Fruit fly (Drosophila melanogaster): ENCODE data around the gene nSyb.

nSyb gene

dm6 chr3L:1668504-1668903, 31.0 kb upstream of the nSyb start, which contains the start of gene RpL23A (continued):
- TF ChIP-seq Lhr (GFP tag; optimal IDR thresholded peaks at IDR 0.05) (peak; percentile 99), BEAF-32 (GFP tag; optimal IDR thresholded peaks at IDR 0.05) (peak; percentile 67), Dll (GFP tag; IDR thresholded peaks at IDR 0.05; ENCODE audit: partially characterized antibody) (no peak), CG1603 (tag; optimal IDR thresholded peaks at IDR 0.05) (peak; percentile 100), grn (GFP tag; optimal IDR thresholded peaks at IDR 0.05) (peak; percentile 92), nau (GFP tag; optimal IDR thresholded peaks at IDR 0.05) (peak; percentile 94), so (GFP tag; IDR thresholded peaks at IDR 0.05) (peak; percentile 92), bigmax (GFP tag; optimal IDR thresholded peaks at IDR 0.05) (peak; percentile 92), psq (GFP tag; optimal IDR thresholded peaks at IDR 0.05) (peak; percentile 93), chm (GFP tag; IDR thresholded peaks at IDR 0.05) (peak; percentile 97), Nf-YB (GFP tag; optimal IDR thresholded peaks at IDR 0.05) (peak; percentile 79), Antp (GFP tag; optimal IDR thresholded peaks at IDR 0.05) (peak; percentile 98), CG7987 (GFP tag; optimal IDR thresholded peaks at IDR 0.05) (peak; percentile 99), ssp (GFP tag; IDR thresholded peaks at IDR 0.05) (peak; percentile 87), knrl (GFP tag; IDR thresholded peaks at IDR 0.05; ENCODE audit: partially characterized antibody) (peak; percentile 72), Spps (tag; optimal IDR thresholded peaks at IDR 0.05) (peak; percentile 83), CG9727 (GFP tag; optimal IDR thresholded peaks at IDR 0.05) (peak; percentile 97), CoRest (tag; optimal IDR thresholded peaks at IDR 0.05) (peak; percentile 92), dm (GFP tag; optimal IDR thresholded peaks at IDR 0.05) (peak; percentile 99), scrt (GFP tag; optimal IDR thresholded peaks at IDR 0.05) (peak; percentile 92), Ada2b (GFP tag; IDR thresholded peaks at IDR 0.05) (peak; percentile 84), inv (GFP tag; IDR thresholded peaks at IDR 0.05; ENCODE audit: partially characterized antibody) (peak; percentile 23; the same call in 1 of the 2 replicates), Sin3A (optimal IDR thresholded peaks at IDR 0.05) (peak; percentile 87), Lim3 (GFP tag; IDR thresholded peaks at IDR 0.05) (peak; percentile 67), MESR4 (GFP tag; optimal IDR thresholded peaks at IDR 0.05) (peak; percentile 99), ara (GFP tag; IDR thresholded peaks at IDR 0.05) (peak; percentile 90), exex (tag; optimal IDR thresholded peaks at IDR 0.05) (peak; percentile 72), unpg (GFP tag; optimal IDR thresholded peaks at IDR 0.05) (peak; percentile 89), az2 (GFP tag; optimal IDR thresholded peaks at IDR 0.05) (peak; percentile 89), Hr51 (GFP tag; optimal IDR thresholded peaks at IDR 0.05) (peak; percentile 79 to 97), Ets97D (GFP tag; optimal IDR thresholded peaks at IDR 0.05) (peak; percentile 100), chinmo (GFP tag; IDR thresholded peaks at IDR 0.05; ENCODE audit: partially characterized antibody) (no peak), tap (tag; optimal IDR thresholded peaks at IDR 0.05) (peak; percentile 75), tll (GFP tag; optimal IDR thresholded peaks at IDR 0.05) (peak in 1 of 2 experiments; percentile 61), Hr78 (GFP tag; optimal IDR thresholded peaks at IDR 0.05) (no peak), sim (GFP tag; IDR thresholded peaks at IDR 0.05) (peak; percentile 76), kay (GFP tag; optimal IDR thresholded peaks at IDR 0.05) (peak; percentile 78), CG10366 (GFP tag; IDR thresholded peaks at IDR 0.05) (peak; percentile 93), bab2 (GFP tag; optimal IDR thresholded peaks at IDR 0.05) (peak; percentile 95), CG5245 (GFP tag; optimal IDR thresholded peaks at IDR 0.05) (peak; percentile 87), CG16863 (GFP tag; optimal IDR thresholded peaks at IDR 0.05) (peak; percentile 91), slou (GFP tag; optimal IDR thresholded peaks at IDR 0.05) (peak; percentile 96), CG10431 (GFP tag; optimal IDR thresholded peaks at IDR 0.05) (peak; percentile 92), CG6689 (GFP tag; IDR thresholded peaks at IDR 0.05) (peak; percentile 85), gem (tag; optimal IDR thresholded peaks at IDR 0.05) (peak; percentile 84), CG15514 (GFP tag; optimal IDR thresholded peaks at IDR 0.05) (peak; percentile 96), B-H1 (GFP tag; IDR thresholded peaks at IDR 0.05) (peak; percentile 86), NK7.1 (GFP tag; optimal IDR thresholded peaks at IDR 0.05) (peak; percentile 94), CG30431 (GFP tag; optimal IDR thresholded peaks at IDR 0.05) (peak; percentile 95), D19B (GFP tag; optimal IDR thresholded peaks at IDR 0.05) (peak; percentile 82)
